Worm (Caenorhabditis elegans): ENCODE measurements around the gene str-176.

Gene str-176

ce11 chrIV:8451709-8452248 lies 11.8 kb downstream of the str-176 start, which contains the start of gene eppl-1:
TSS of gene eppl-1 (minus strand) at chrIV:8451759.
- TF ChIP-seq W03F9.2 (tag; optimal IDR thresholded peaks at IDR 0.05) (no peak), dao-5 (tag; optimal IDR thresholded peaks at IDR 0.05) (no peak), him-1 (tag; optimal IDR thresholded peaks at IDR 0.05) (no peak)

- TF ChIP-seq dao-5 (tag; optimal IDR thresholded peaks at IDR 0.05) (no peak), W03F9.2 (tag; optimal IDR thresholded peaks at IDR 0.05) (no peak), him-1 (tag; optimal IDR thresholded peaks at IDR 0.05) (no peak)
Observed at ce11 chrIV:8450534-8450933, 13.1 kb downstream of the str-176 start.

ce11 chrIV:8449869-8450268 lies 13.7 kb downstream of the str-176 start:
- TF ChIP-seq him-1 (tag; optimal IDR thresholded peaks at IDR 0.05), result no peak
- TF ChIP-seq W03F9.2 (tag; optimal IDR thresholded peaks at IDR 0.05), result no peak

ce11 chrIV:8446904-8447303 lies 16.7 kb downstream of the str-176 start, which contains the start of gene T01B11.1:
TSS of gene T01B11.1 (plus strand) at chrIV:8447204.
- TF ChIP-seq him-1 (tag; optimal IDR thresholded peaks at IDR 0.05) (no peak), W03F9.2 (tag; optimal IDR thresholded peaks at IDR 0.05) (no peak), dao-5 (tag; optimal IDR thresholded peaks at IDR 0.05) (no peak)

ce11 chrIV:8432709-8433108 lies 30.9 kb downstream of the str-176 start, which contains the start of the genes T26A8.4 and pdtf-1:
TSS of gene T26A8.4 (minus strand) at chrIV:8432893.
TSS of gene pdtf-1 (plus strand) at chrIV:8433038.
- TF ChIP-seq W03F9.2 (tag; optimal IDR thresholded peaks at IDR 0.05) (peak; percentile 87), him-1 (tag; optimal IDR thresholded peaks at IDR 0.05) (peak; percentile 42), dao-5 (tag; optimal IDR thresholded peaks at IDR 0.05) (no peak)

- TF ChIP-seq W03F9.2 (tag; optimal IDR thresholded peaks at IDR 0.05) (peak; percentile 3), dao-5 (tag; optimal IDR thresholded peaks at IDR 0.05) (no peak), him-1 (tag; optimal IDR thresholded peaks at IDR 0.05) (peak; percentile 33)
Observed at ce11 chrIV:8431567-8432458, 31.8 kb downstream of the str-176 start.

- peak; percentile 79 for TF ChIP-seq W03F9.2 (tag; optimal IDR thresholded peaks at IDR 0.05)
- TF ChIP-seq him-1 (tag; optimal IDR thresholded peaks at IDR 0.05), result peak; percentile 89
- no peak for TF ChIP-seq dao-5 (tag; optimal IDR thresholded peaks at IDR 0.05)
Observed at ce11 chrIV:8428492-8428891, 35.1 kb downstream of the str-176 start.

- TF ChIP-seq dao-5 (tag; optimal IDR thresholded peaks at IDR 0.05) (no peak), him-1 (tag; optimal IDR thresholded peaks at IDR 0.05) (no peak), W03F9.2 (tag; optimal IDR thresholded peaks at IDR 0.05) (no peak)
Observed at ce11 chrIV:8426537-8426936, 37.1 kb downstream of the str-176 start, which contains the start of the genes T26A8.3 and tmem-231. TSS of gene T26A8.3 (minus strand) at chrIV:8426637. TSS of gene tmem-231 (plus strand) at chrIV:8426785.

ce11 chrIV:8420961-8421360 lies 42.7 kb downstream of the str-176 start, which contains the start of gene M116.5:
TSS of gene M116.5 (minus strand) at chrIV:8421061.
- TF ChIP-seq him-1 (tag; optimal IDR thresholded peaks at IDR 0.05) (no peak), dao-5 (tag; optimal IDR thresholded peaks at IDR 0.05) (no peak), W03F9.2 (tag; optimal IDR thresholded peaks at IDR 0.05) (no peak)

Measured in whole organism, L4/young adult.